Worm (Caenorhabditis elegans): Measurements from ENCODE around the gene srbc-77.

DNA sequence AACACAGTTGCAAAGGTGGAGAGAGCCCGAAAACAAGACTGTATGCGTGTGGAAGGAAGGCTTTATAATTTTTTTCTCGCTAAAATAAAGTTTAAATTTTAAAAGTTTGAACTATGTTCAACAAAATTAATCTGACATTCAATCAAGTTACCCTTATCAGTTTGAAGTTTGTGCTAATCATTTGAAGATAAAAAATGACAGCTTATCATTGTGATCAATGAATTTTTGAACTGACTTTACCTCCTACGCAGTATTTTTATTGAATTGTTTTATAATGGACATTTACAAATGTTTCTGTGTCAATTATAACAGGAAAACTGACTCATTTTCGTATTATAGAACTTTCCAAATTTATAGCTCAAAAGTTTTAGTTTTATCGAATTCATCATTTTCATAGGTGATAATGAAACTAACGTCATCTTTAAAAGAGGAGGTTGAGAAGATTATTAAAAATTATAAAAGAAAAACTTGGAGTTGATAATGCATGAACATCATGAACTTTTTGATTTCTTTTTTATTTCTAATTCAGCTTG is 48.3 kb downstream of the srbc-77 start, which contains the start of gene oac-20:
- TF ChIP-seq hlh-26 (GFP tag; conservative IDR thresholded peaks at IDR 0.05), result no peak
- no peak for TF ChIP-seq F49E8.2 (tag; optimal IDR thresholded peaks at IDR 0.05; ENCODE audit: insufficient read depth)
- TF ChIP-seq T26A5.8 (tag; optimal IDR thresholded peaks at IDR 0.05), result no peak
